Worm (Caenorhabditis elegans): ENCODE results near the gene gcy-5.
A peak's percentile ranks its signal among the peaks of the same experiment; 100 is the strongest.

gcy-5 gene

ce11 chrII:10300082-10300749 lies 15.8 kb downstream of the gcy-5 start, which contains the start of gene nep-26:
TSS of gene nep-26 (minus strand) at chrII:10300132.
- TF ChIP-seq ceh-9 (tag; optimal IDR thresholded peaks at IDR 0.05) (no peak), mml-1 (tag; optimal IDR thresholded peaks at IDR 0.05) (no peak), unc-39 (tag; optimal IDR thresholded peaks at IDR 0.05) (no peak), lin-15B (tag; optimal IDR thresholded peaks at IDR 0.05) (no peak), sea-2 (GFP tag; optimal IDR thresholded peaks at IDR 0.05) (no peak), skn-1 (tag; optimal IDR thresholded peaks at IDR 0.05) (no peak), tbx-2 (tag; optimal IDR thresholded peaks at IDR 0.05) (no peak), aly-2 (tag; optimal IDR thresholded peaks at IDR 0.05) (no peak), nhr-237 (tag; optimal IDR thresholded peaks at IDR 0.05) (no peak), ceh-82 (tag; optimal IDR thresholded peaks at IDR 0.05) (no peak), nfya-1 (tag; optimal IDR thresholded peaks at IDR 0.05; ENCODE audit: insufficient read depth) (peak; percentile 60), nhr-12 (tag; optimal IDR thresholded peaks at IDR 0.05) (no peak), nhr-25 (tag; optimal IDR thresholded peaks at IDR 0.05) (no peak), lin-39 (tag; optimal IDR thresholded peaks at IDR 0.05) (peak; percentile 42), nhr-11 (tag; optimal IDR thresholded peaks at IDR 0.05) (no peak), mdl-1 (tag; optimal IDR thresholded peaks at IDR 0.05) (no peak), ceh-16 (tag; optimal IDR thresholded peaks at IDR 0.05) (no peak), nhr-43 (tag; optimal IDR thresholded peaks at IDR 0.05; ENCODE audit: poor library complexity, severe bottlenecking) (no peak), nhr-76 (tag; optimal IDR thresholded peaks at IDR 0.05) (no peak), snpc-4 (tag; optimal IDR thresholded peaks at IDR 0.05) (no peak), ztf-4 (tag; optimal IDR thresholded peaks at IDR 0.05) (no peak), egl-5 (tag; optimal IDR thresholded peaks at IDR 0.05) (peak; percentile 36), ceh-28 (tag; optimal IDR thresholded peaks at IDR 0.05) (no peak)

DNA sequence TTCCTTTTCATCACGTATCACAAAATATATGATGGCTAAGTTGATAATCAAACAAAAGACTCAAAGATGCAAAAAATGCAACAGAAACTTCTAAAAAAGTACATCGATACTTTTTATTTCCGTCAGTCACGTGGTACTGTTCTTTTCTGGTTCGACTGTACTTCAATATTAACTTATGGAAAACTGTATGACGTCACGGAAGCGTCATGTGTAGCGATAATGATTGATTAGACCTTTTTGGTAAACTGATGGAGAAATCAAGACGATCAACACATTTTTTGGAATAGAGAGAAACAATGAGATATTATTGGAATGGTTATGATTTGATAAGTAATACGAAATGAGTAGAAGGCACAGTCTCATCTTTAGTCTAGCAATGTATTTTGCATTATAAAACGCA lies 21.8 kb downstream of the gcy-5 start:
- TF ChIP-seq nhr-43 (tag; optimal IDR thresholded peaks at IDR 0.05; ENCODE audit: poor library complexity, severe bottlenecking) (peak; percentile 28), nhr-12 (tag; optimal IDR thresholded peaks at IDR 0.05) (no peak), hmg-11 (tag; optimal IDR thresholded peaks at IDR 0.05) (no peak), nhr-25 (tag; optimal IDR thresholded peaks at IDR 0.05) (peak; percentile 61), ztf-4 (tag; optimal IDR thresholded peaks at IDR 0.05) (no peak), nhr-23 (tag; optimal IDR thresholded peaks at IDR 0.05) (peak; percentile 82), unc-39 (tag; optimal IDR thresholded peaks at IDR 0.05) (no peak), nhr-28 (tag; optimal IDR thresholded peaks at IDR 0.05) (no peak), jun-1 (tag; optimal IDR thresholded peaks at IDR 0.05) (no peak), elt-3 (tag; optimal IDR thresholded peaks at IDR 0.05) (peak in 1 of 3 experiments; percentile 41)

ce11 chrII:10288926-10289325 lies 27.1 kb downstream of the gcy-5 start:
- no peak for TF ChIP-seq ZK546.5 (tag; optimal IDR thresholded peaks at IDR 0.05)
- no peak for TF ChIP-seq elt-3 (tag; optimal IDR thresholded peaks at IDR 0.05)
- TF ChIP-seq nhr-25 (tag; optimal IDR thresholded peaks at IDR 0.05): peak; percentile 23
- no peak for TF ChIP-seq ceh-82 (tag; optimal IDR thresholded peaks at IDR 0.05)
- TF ChIP-seq ztf-4 (tag; optimal IDR thresholded peaks at IDR 0.05): no peak
- TF ChIP-seq nhr-76 (tag; optimal IDR thresholded peaks at IDR 0.05): no peak
- peak; percentile 70 for TF ChIP-seq egl-5 (tag; optimal IDR thresholded peaks at IDR 0.05)
- TF ChIP-seq fkh-2 (tag; optimal IDR thresholded peaks at IDR 0.05): no peak
- no peak for TF ChIP-seq fos-1 (tag; optimal IDR thresholded peaks at IDR 0.05)
- no peak for TF ChIP-seq lin-15B (tag; optimal IDR thresholded peaks at IDR 0.05)
- no peak for TF ChIP-seq ceh-9 (tag; optimal IDR thresholded peaks at IDR 0.05)
- no peak for TF ChIP-seq zag-1 (tag; optimal IDR thresholded peaks at IDR 0.05)
- TF ChIP-seq nfya-1 (tag; optimal IDR thresholded peaks at IDR 0.05; ENCODE audit: insufficient read depth): peak; percentile 24

DNA sequence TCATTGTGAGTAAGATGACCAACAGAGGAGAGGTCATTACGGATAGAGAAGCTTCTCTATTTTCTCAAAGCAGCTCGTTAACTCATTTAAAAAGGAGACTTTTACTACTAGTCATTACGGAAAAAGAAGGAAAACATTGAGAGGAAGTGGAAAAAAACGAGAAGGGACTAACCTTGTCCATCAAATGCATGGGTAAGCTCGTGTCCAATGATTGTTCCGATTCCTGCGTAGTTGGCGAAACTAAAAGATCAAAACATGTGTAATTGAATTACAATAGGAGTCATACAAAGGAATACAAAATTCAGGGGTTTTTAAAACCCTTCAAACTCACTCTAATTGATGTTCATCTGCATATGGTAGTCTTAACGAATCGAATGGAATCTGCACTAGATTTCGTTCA lies 31.0 kb downstream of the gcy-5 start:
- no peak for TF ChIP-seq R02D3.7 (tag; optimal IDR thresholded peaks at IDR 0.05)
- TF ChIP-seq nhr-77 (tag; optimal IDR thresholded peaks at IDR 0.05): no peak
- no peak for TF ChIP-seq fos-1 (tag; optimal IDR thresholded peaks at IDR 0.05)
- TF ChIP-seq nhr-28 (tag; optimal IDR thresholded peaks at IDR 0.05): no peak
- TF ChIP-seq ceh-82 (tag; optimal IDR thresholded peaks at IDR 0.05): no peak
- no peak for TF ChIP-seq ztf-4 (tag; optimal IDR thresholded peaks at IDR 0.05)
- TF ChIP-seq nhr-23 (tag; optimal IDR thresholded peaks at IDR 0.05): no peak
- no peak for TF ChIP-seq daf-12 (tag; optimal IDR thresholded peaks at IDR 0.05)
- no peak for TF ChIP-seq lsy-12 (tag; optimal IDR thresholded peaks at IDR 0.05)
- TF ChIP-seq sea-2 (GFP tag; optimal IDR thresholded peaks at IDR 0.05): no peak
- TF ChIP-seq fkh-2 (tag; optimal IDR thresholded peaks at IDR 0.05): no peak
- TF ChIP-seq snpc-4 (tag; optimal IDR thresholded peaks at IDR 0.05): no peak
- TF ChIP-seq nhr-11 (tag; optimal IDR thresholded peaks at IDR 0.05): no peak
- no peak for TF ChIP-seq nhr-67 (tag; optimal IDR thresholded peaks at IDR 0.05)
